Fruit fly (Drosophila melanogaster): Measurements from ENCODE around the gene rn.

The rn gene

dm6 chr3R:7249460-7249859 is 60.0 kb downstream of the rn start, which contains the start of the genes CG1227 and Dtwd2 (continued):
- TF ChIP-seq CG1603 (tag; optimal IDR thresholded peaks at IDR 0.05), result peak; percentile 64
- TF ChIP-seq CG15073 (GFP tag; optimal IDR thresholded peaks at IDR 0.05), result no peak
- TF ChIP-seq org-1 (GFP tag; optimal IDR thresholded peaks at IDR 0.05), result peak; percentile 72
- TF ChIP-seq CG1647 (GFP tag; optimal IDR thresholded peaks at IDR 0.05), result no peak
- TF ChIP-seq CG12769 (tag; optimal IDR thresholded peaks at IDR 0.05), result no peak
- TF ChIP-seq CG3847 (GFP tag; IDR thresholded peaks at IDR 0.05), result peak; percentile 91
- no peak for TF ChIP-seq Opbp (GFP tag; IDR thresholded peaks at IDR 0.05; ENCODE audit: partially characterized antibody)
- TF ChIP-seq ttk (GFP tag; IDR thresholded peaks at IDR 0.05), result peak; percentile 91
- no peak for TF ChIP-seq ham (GFP tag; IDR thresholded peaks at IDR 0.05)
- TF ChIP-seq CG4707 (GFP tag; optimal IDR thresholded peaks at IDR 0.05), result peak; percentile 77
- TF ChIP-seq Spps (tag; optimal IDR thresholded peaks at IDR 0.05), result peak; percentile 85
- TF ChIP-seq CG31441 (GFP tag; IDR thresholded peaks at IDR 0.05), result no peak; the same call in none of the 2 replicates
- peak; percentile 79 for TF ChIP-seq CG14667 (GFP tag; IDR thresholded peaks at IDR 0.05)
- no peak for TF ChIP-seq CG7556 (GFP tag; optimal IDR thresholded peaks at IDR 0.05)
- no peak for TF ChIP-seq zf30C (GFP tag; optimal IDR thresholded peaks at IDR 0.05)
- no peak for TF ChIP-seq Optix (GFP tag; IDR thresholded peaks at IDR 0.05)
- TF ChIP-seq Max (GFP tag; optimal IDR thresholded peaks at IDR 0.05), result peak; percentile 88
- peak; percentile 79 for TF ChIP-seq az2 (GFP tag; optimal IDR thresholded peaks at IDR 0.05)
- no peak; the same call in 1 of the 2 replicates for TF ChIP-seq vvl (GFP tag; IDR thresholded peaks at IDR 0.05)
- TF ChIP-seq trem (tag; optimal IDR thresholded peaks at IDR 0.05), result peak; percentile 90
- TF ChIP-seq sc (optimal IDR thresholded peaks at IDR 0.05), result no peak
- peak; percentile 57 for TF ChIP-seq sc (GFP tag; optimal IDR thresholded peaks at IDR 0.05)
- TF ChIP-seq CG13624 (GFP tag; optimal IDR thresholded peaks at IDR 0.05), result peak; percentile 69
- TF ChIP-seq CG1602 (GFP tag; optimal IDR thresholded peaks at IDR 0.05), result peak; percentile 73
- no peak for TF ChIP-seq abd-A (tag; optimal IDR thresholded peaks at IDR 0.05)
- TF ChIP-seq run (tag; optimal IDR thresholded peaks at IDR 0.05), result peak; percentile 86
- no peak for TF ChIP-seq CG4282 (GFP tag; optimal IDR thresholded peaks at IDR 0.05)
- TF ChIP-seq Doc2 (GFP tag; IDR thresholded peaks at IDR 0.05), result no peak
- no peak for TF ChIP-seq CG9876 (GFP tag; optimal IDR thresholded peaks at IDR 0.05)
- peak; percentile 28 for TF ChIP-seq fd102C (GFP tag; optimal IDR thresholded peaks at IDR 0.05)
- peak; percentile 87 for TF ChIP-seq CG18619 (GFP tag; optimal IDR thresholded peaks at IDR 0.05)
- TF ChIP-seq kay (GFP tag; optimal IDR thresholded peaks at IDR 0.05), result peak; percentile 71
- TF ChIP-seq CG30403 (GFP tag; optimal IDR thresholded peaks at IDR 0.05), result peak; percentile 92
- no peak for TF ChIP-seq emc (GFP tag; optimal IDR thresholded peaks at IDR 0.05)
- peak; percentile 65 for TF ChIP-seq Usf (GFP tag; optimal IDR thresholded peaks at IDR 0.05)
- peak; percentile 94 for TF ChIP-seq CG17359 (tag; optimal IDR thresholded peaks at IDR 0.05)
- peak; percentile 81 for TF ChIP-seq CG6813 (GFP tag; optimal IDR thresholded peaks at IDR 0.05)
- peak; percentile 36; the same call in 1 of the 4 replicates for TF ChIP-seq Dll (GFP tag; IDR thresholded peaks at IDR 0.05; ENCODE audit: partially characterized antibody)
- peak; percentile 67 for TF ChIP-seq klu (GFP tag; IDR thresholded peaks at IDR 0.05)
- no peak for TF ChIP-seq sqz (GFP tag; optimal IDR thresholded peaks at IDR 0.05)
- TF ChIP-seq CG8089 (GFP tag; optimal IDR thresholded peaks at IDR 0.05), result peak; percentile 7
- no peak for TF ChIP-seq hkb (optimal IDR thresholded peaks at IDR 0.05)
- TF ChIP-seq hkb (GFP tag; IDR thresholded peaks at IDR 0.05), result peak; percentile 91
- TF ChIP-seq wor (GFP tag; IDR thresholded peaks at IDR 0.05), result peak; percentile 70
- no peak for TF ChIP-seq cad (GFP tag; optimal IDR thresholded peaks at IDR 0.05)
- TF ChIP-seq D19B (GFP tag; optimal IDR thresholded peaks at IDR 0.05), result peak; percentile 79
- TF ChIP-seq CG7372 (GFP tag; IDR thresholded peaks at IDR 0.05), result peak; percentile 89
- TF ChIP-seq Fer2 (tag; optimal IDR thresholded peaks at IDR 0.05), result peak; percentile 91
- TF ChIP-seq CG7357 (GFP tag; IDR thresholded peaks at IDR 0.05), result peak; percentile 73; the same call in 2 of the 3 replicates
- peak; percentile 88 for TF ChIP-seq Xbp1 (GFP tag; optimal IDR thresholded peaks at IDR 0.05)
- TF ChIP-seq CG9727 (GFP tag; optimal IDR thresholded peaks at IDR 0.05), result peak; percentile 90
- peak; percentile 61 for TF ChIP-seq Lhr (GFP tag; optimal IDR thresholded peaks at IDR 0.05)
